Fruit fly (Drosophila melanogaster): ENCODE measurements around the gene CG4278.

Gene CG4278

dm6 chr2L:16326892-16327291 lies at the start of gene CG4278:
TSS of gene CG4278 (plus strand) at chr2L:16327069.
- TF ChIP-seq CG16779 (tag; optimal IDR thresholded peaks at IDR 0.05): no peak
- TF ChIP-seq CG7368 (GFP tag; optimal IDR thresholded peaks at IDR 0.05): no peak
- no peak for TF ChIP-seq Eip78C (GFP tag)
- no peak for TF ChIP-seq dsx (GFP tag; optimal IDR thresholded peaks at IDR 0.05; ENCODE audit: poor library complexity, severe bottlenecking)
- TF ChIP-seq Eip93F (GFP tag; optimal IDR thresholded peaks at IDR 0.05): no peak
- TF ChIP-seq spab (GFP tag; optimal IDR thresholded peaks at IDR 0.05): no peak
- TF ChIP-seq topi (GFP tag; optimal IDR thresholded peaks at IDR 0.05): no peak
- no peak for TF ChIP-seq Hr39 (GFP tag; optimal IDR thresholded peaks at IDR 0.05)
- TF ChIP-seq Eip75B (GFP tag; optimal IDR thresholded peaks at IDR 0.05): no peak
- no peak for TF ChIP-seq CG6163 (GFP tag; IDR thresholded peaks at IDR 0.05)
- no peak for TF ChIP-seq eg (GFP tag; IDR thresholded peaks at IDR 0.05)
- TF ChIP-seq net (GFP tag; optimal IDR thresholded peaks at IDR 0.05): no peak
- no peak for TF ChIP-seq Blimp-1 (GFP tag; optimal IDR thresholded peaks at IDR 0.05)
- TF ChIP-seq CG10631 (GFP tag; optimal IDR thresholded peaks at IDR 0.05): no peak
- no peak for TF ChIP-seq salr (GFP tag; optimal IDR thresholded peaks at IDR 0.05)
- TF ChIP-seq achi (GFP tag; optimal IDR thresholded peaks at IDR 0.05): no peak

- no peak for TF ChIP-seq cyc (GFP tag; optimal IDR thresholded peaks at IDR 0.05)
- TF ChIP-seq esn (GFP tag; optimal IDR thresholded peaks at IDR 0.05): no peak
- no peak for TF ChIP-seq Hr39 (GFP tag; optimal IDR thresholded peaks at IDR 0.05)
- no peak for TF ChIP-seq CG3919 (GFP tag; optimal IDR thresholded peaks at IDR 0.05)
- TF ChIP-seq CG34406 (GFP tag; optimal IDR thresholded peaks at IDR 0.05): no peak
- no peak for TF ChIP-seq CG6163 (GFP tag; IDR thresholded peaks at IDR 0.05)
- TF ChIP-seq CG6808 (GFP tag; optimal IDR thresholded peaks at IDR 0.05): no peak
- TF ChIP-seq salr (GFP tag; optimal IDR thresholded peaks at IDR 0.05): no peak
Observed at dm6 chr2L:16277922-16278321, 48.9 kb upstream of the CG4278 start.

dm6 chr2L:16278842-16279241 lies 48.0 kb upstream of the CG4278 start:
- TF ChIP-seq Eip78C (GFP tag): peak; percentile 45
- TF ChIP-seq CG8119 (GFP tag; IDR thresholded peaks at IDR 0.05): no peak

dm6 chr2L:16279774-16280252 lies 47.1 kb upstream of the CG4278 start:
- TF ChIP-seq CG7368 (GFP tag; optimal IDR thresholded peaks at IDR 0.05) (peak; percentile 70), acj6 (GFP tag; optimal IDR thresholded peaks at IDR 0.05) (peak; percentile 91), CG10631 (GFP tag; optimal IDR thresholded peaks at IDR 0.05) (peak; percentile 95), Eip75B (GFP tag; optimal IDR thresholded peaks at IDR 0.05) (peak; percentile 89), CG6808 (GFP tag; optimal IDR thresholded peaks at IDR 0.05) (peak; percentile 83), salr (GFP tag; optimal IDR thresholded peaks at IDR 0.05) (peak; percentile 72 to 98), CG6792 (GFP tag; optimal IDR thresholded peaks at IDR 0.05) (peak; percentile 76), CG15336 (GFP tag; IDR thresholded peaks at IDR 0.05) (peak; percentile 94), Sox102F (GFP tag; optimal IDR thresholded peaks at IDR 0.05) (peak; percentile 63), CG8319 (GFP tag; optimal IDR thresholded peaks at IDR 0.05) (peak; percentile 60), achi (GFP tag; optimal IDR thresholded peaks at IDR 0.05) (peak; percentile 93), Gug (GFP tag; IDR thresholded peaks at IDR 0.05) (peak; percentile 84), CG1621 (tag; optimal IDR thresholded peaks at IDR 0.05) (peak; percentile 76), OdsH (GFP tag; optimal IDR thresholded peaks at IDR 0.05) (peak; percentile 93), vri (GFP tag; optimal IDR thresholded peaks at IDR 0.05) (peak; percentile 40), Blimp-1 (GFP tag; optimal IDR thresholded peaks at IDR 0.05) (peak; percentile 7), dsx (GFP tag; optimal IDR thresholded peaks at IDR 0.05; ENCODE audit: poor library complexity, severe bottlenecking) (peak; percentile 81), pdm3 (GFP tag; optimal IDR thresholded peaks at IDR 0.05) (peak; percentile 93), Ets21C (GFP tag; optimal IDR thresholded peaks at IDR 0.05) (peak; percentile 42), CG4318 (GFP tag; optimal IDR thresholded peaks at IDR 0.05) (peak; percentile 96), CG31627 (GFP tag; optimal IDR thresholded peaks at IDR 0.05) (peak; percentile 52), CG6276 (GFP tag; optimal IDR thresholded peaks at IDR 0.05) (peak; percentile 92), topi (GFP tag; optimal IDR thresholded peaks at IDR 0.05) (peak; percentile 73), CG34406 (GFP tag; optimal IDR thresholded peaks at IDR 0.05) (peak; percentile 78), CG9139 (GFP tag; optimal IDR thresholded peaks at IDR 0.05) (peak; percentile 41), esn (GFP tag; optimal IDR thresholded peaks at IDR 0.05) (peak; percentile 75), svp (GFP tag) (peak; percentile 79), spab (GFP tag; optimal IDR thresholded peaks at IDR 0.05) (peak; percentile 79), Ets96B (tag; optimal IDR thresholded peaks at IDR 0.05) (peak; percentile 90), CG3032 (tag; optimal IDR thresholded peaks at IDR 0.05) (peak; percentile 86), Sox14 (GFP tag; optimal IDR thresholded peaks at IDR 0.05) (peak; percentile 91), Lpt (GFP tag; optimal IDR thresholded peaks at IDR 0.05) (peak; percentile 94), fd85E (GFP tag; optimal IDR thresholded peaks at IDR 0.05) (no peak), CG8119 (GFP tag; IDR thresholded peaks at IDR 0.05) (peak; percentile 94), Hr38 (GFP tag; optimal IDR thresholded peaks at IDR 0.05) (peak; percentile 35), Hr39 (GFP tag; optimal IDR thresholded peaks at IDR 0.05) (peak; percentile 71)

Data from whole organism, prepupa.